Worm (Caenorhabditis elegans) whole organism, L2 larva: ENCODE measurements around the gene mcp-1.
A peak's percentile ranks its signal among the peaks of the same experiment; 100 is the strongest.

Source experiments
- C34F6.9 ChIP-seq: fragments of 150-350 bp; optimal IDR thresholded peaks from 2 replicates; lab custom pipeline; 2014; ENCODE audit warnings: missing biosample characterization, missing genetic modification characterization
- F13H6.1 ChIP-seq: sonication (generic microtip); optimal IDR thresholded peaks from 2 replicates; lab custom pipeline; 2016; ENCODE audit warnings: missing genetic modification characterization, missing compliant biosample characterization
- R02D3.7 ChIP-seq: fragments of 150-350 bp; optimal IDR thresholded peaks from 2 replicates; lab custom pipeline; 2014; ENCODE audit warnings: missing biosample characterization, missing genetic modification characterization
- alr-1 ChIP-seq: fragments of 150-350 bp; optimal IDR thresholded peaks from 2 replicates; lab custom pipeline; 2014; ENCODE audit warnings: missing biosample characterization, missing genetic modification characterization
- aly-2 ChIP-seq: fragments of 150-350 bp; optimal IDR thresholded peaks from 2 replicates; lab custom pipeline; 2014; ENCODE audit warnings: missing biosample characterization, missing genetic modification characterization
- ama-1 ChIP-seq: fragments of 150-350 bp; optimal IDR thresholded peaks from 2 replicates; lab custom pipeline; 2018; ENCODE audit warnings: inconsistent platforms
- ceh-16 ChIP-seq: fragments of 150-350 bp; optimal IDR thresholded peaks from 2 replicates; lab custom pipeline; 2014; ENCODE audit warnings: missing biosample characterization, missing genetic modification characterization
- ceh-82 ChIP-seq: fragments of 150-350 bp; optimal IDR thresholded peaks from 2 replicates; lab custom pipeline; 2014; ENCODE audit warnings: missing biosample characterization, missing genetic modification characterization
- crh-2 ChIP-seq: sonication (generic microtip); optimal IDR thresholded peaks from 2 replicates; lab custom pipeline; 2017; ENCODE audit warnings: missing biosample characterization, missing genetic modification characterization
- dmd-4 ChIP-seq: sonication (generic microtip); optimal IDR thresholded peaks from 2 replicates; lab custom pipeline; 2017; ENCODE audit warnings: missing biosample characterization, missing genetic modification characterization
- egl-27 ChIP-seq: sonication (generic microtip); optimal IDR thresholded peaks from 3 replicates; lab custom pipeline; 2017; ENCODE audit warnings: missing biosample characterization, missing genetic modification reagents, missing genetic modification characterization
- elt-1 ChIP-seq: fragments of 150-350 bp; optimal IDR thresholded peaks from 2 replicates; lab custom pipeline; 2014; ENCODE audit warnings: missing biosample characterization, missing genetic modification characterization
- fos-1 ChIP-seq: fragments of 150-350 bp; optimal IDR thresholded peaks from 2 replicates; lab custom pipeline; 2014; ENCODE audit warnings: missing biosample characterization, missing genetic modification characterization
- gmeb-1 ChIP-seq: fragments of 150-350 bp; optimal IDR thresholded peaks from 2 replicates; lab custom pipeline; 2014; ENCODE audit warnings: missing biosample characterization, missing genetic modification characterization
- lin-39 ChIP-seq: fragments of 150-350 bp; optimal IDR thresholded peaks from 2 replicates; lab custom pipeline; 2014; ENCODE audit warnings: missing biosample characterization, missing genetic modification reagents, missing genetic modification characterization
- lsy-2 ChIP-seq, 2 experiments: fragments of 150-350 bp in 1 of 2; sonication (generic microtip) in 1 of 2; optimal IDR thresholded peaks; 2 replicates each; lab custom pipeline; 2014 to 2017; ENCODE audit warnings: missing biosample characterization in 2 of 2, missing genetic modification characterization in 2 of 2
- mab-5 ChIP-seq: fragments of 150-350 bp; optimal IDR thresholded peaks from 2 replicates; lab custom pipeline; 2014; ENCODE audit warnings: missing biosample characterization, missing genetic modification characterization
- mbf-1 ChIP-seq: sonication (generic microtip); optimal IDR thresholded peaks from 2 replicates; lab custom pipeline; 2017; ENCODE audit warnings: missing biosample characterization, missing genetic modification characterization
- mdl-1 ChIP-seq, 2 experiments: fragments of 150-350 bp in 1 of 2; sonication (generic microtip) in 1 of 2; optimal IDR thresholded peaks; 2 replicates each; lab custom pipeline; 2017; ENCODE audit warnings: missing biosample characterization in 2 of 2, missing genetic modification characterization in 2 of 2
- nhr-10 ChIP-seq: sonication (generic microtip); optimal IDR thresholded peaks from 2 replicates; lab custom pipeline; 2017; ENCODE audit warnings: missing biosample characterization, missing genetic modification characterization
- nhr-11 ChIP-seq: fragments of 150-350 bp; optimal IDR thresholded peaks from 2 replicates; lab custom pipeline; 2014; ENCODE audit warnings: missing biosample characterization, missing genetic modification characterization
- nhr-129 ChIP-seq: fragments of 150-350 bp; optimal IDR thresholded peaks from 2 replicates; lab custom pipeline; 2014; ENCODE audit warnings: missing biosample characterization, missing genetic modification characterization
- nhr-23 ChIP-seq: fragments of 150-350 bp; optimal IDR thresholded peaks from 2 replicates; lab custom pipeline; 2014; ENCODE audit warnings: missing biosample characterization, missing genetic modification reagents, missing genetic modification characterization
- nhr-237 ChIP-seq: fragments of 150-350 bp; optimal IDR thresholded peaks from 2 replicates; lab custom pipeline; 2014; ENCODE audit warnings: missing biosample characterization, missing genetic modification characterization
- nhr-25 ChIP-seq: fragments of 150-350 bp; sonication (generic microtip); optimal IDR thresholded peaks from 3 replicates; lab custom pipeline; 2014; ENCODE audit warnings: missing biosample characterization, missing genetic modification characterization
- nhr-6 ChIP-seq: fragments of 150-350 bp; optimal IDR thresholded peaks from 2 replicates; lab custom pipeline; 2014; ENCODE audit warnings: missing biosample characterization, missing genetic modification characterization
- nhr-77 ChIP-seq: fragments of 150-350 bp; optimal IDR thresholded peaks from 2 replicates; lab custom pipeline; 2014; ENCODE audit warnings: missing biosample characterization, missing genetic modification characterization
- sem-4 ChIP-seq: fragments of 150-350 bp; optimal IDR thresholded peaks from 2 replicates; lab custom pipeline; 2014; ENCODE audit warnings: missing biosample characterization, missing genetic modification reagents, missing genetic modification characterization
- skn-1 ChIP-seq: sonication (generic microtip); optimal IDR thresholded peaks from 2 replicates; lab custom pipeline; 2017; ENCODE audit warnings: missing biosample characterization, missing genetic modification characterization
- sma-3 ChIP-seq: sonication (generic microtip); optimal IDR thresholded peaks from 2 replicates; lab custom pipeline; 2016; ENCODE audit warnings: missing genetic modification reagents, missing genetic modification characterization, missing compliant biosample characterization
- sma-9 ChIP-seq, 2 experiments: fragments of 150-350 bp in 1 of 2; sonication (generic microtip) in 1 of 2; optimal IDR thresholded peaks; 2 replicates each; lab custom pipeline; 2014 to 2016; ENCODE audit warnings: missing genetic modification characterization in 2 of 2, mild to moderate bottlenecking in 1 of 2, missing biosample characterization in 1 of 2, missing compliant biosample characterization in 1 of 2, missing genetic modification reagents in 1 of 2, moderate library complexity in 1 of 2
- unc-39 ChIP-seq: fragments of 150-350 bp; optimal IDR thresholded peaks from 2 replicates; lab custom pipeline; 2014; ENCODE audit warnings: missing biosample characterization, missing genetic modification characterization
- unc-55 ChIP-seq: fragments of 150-350 bp; sonication (generic microtip); optimal IDR thresholded peaks from 3 replicates; lab custom pipeline; 2014; ENCODE audit warnings: missing biosample characterization, missing genetic modification reagents, missing genetic modification characterization
- unc-62 ChIP-seq: fragments of 150-350 bp; optimal IDR thresholded peaks from 2 replicates; lab custom pipeline; 2014; ENCODE audit warnings: missing biosample characterization, missing genetic modification reagents, missing genetic modification characterization
- zag-1 ChIP-seq: fragments of 150-350 bp; optimal IDR thresholded peaks from 2 replicates; lab custom pipeline; 2014; ENCODE audit warnings: missing biosample characterization, missing genetic modification characterization
- ztf-1 ChIP-seq: fragments of 200-800 bp; sonication (Bioruptor generic); conservative IDR thresholded peaks from 2 replicates; pipeline ENCODE4 v1.3.6; 2022; ENCODE audit warnings: missing genetic modification characterization, missing compliant biosample characterization
- ztf-11 ChIP-seq: sonication (generic microtip); optimal IDR thresholded peaks from 2 replicates; lab custom pipeline; 2017; ENCODE audit warnings: missing biosample characterization, missing genetic modification characterization
- ztf-4 ChIP-seq: fragments of 150-350 bp; optimal IDR thresholded peaks from 2 replicates; lab custom pipeline; 2014; ENCODE audit warnings: missing biosample characterization, missing genetic modification characterization

Gene mcp-1

ce11 chrV:5951133-5951532 lies 10.5 kb upstream of the mcp-1 start, which contains the start of gene M03F8.1:
M03F8.1 (plus strand) TSS chrV:5951433.
- TF ChIP-seq skn-1, result no peak
- no peak for TF ChIP-seq ceh-16 (tag; lab: Kevin White, UChicago)
- TF ChIP-seq alr-1 (tag; lab: Kevin White, UChicago), result no peak
- no peak for TF ChIP-seq nhr-237 (tag; lab: Kevin White, UChicago)
- no peak for TF ChIP-seq sem-4 (tag; lab: Kevin White, UChicago)
- TF ChIP-seq R02D3.7 (tag; lab: Kevin White, UChicago), result no peak
- no peak for TF ChIP-seq nhr-6
- TF ChIP-seq nhr-77 (tag; lab: Kevin White, UChicago), result no peak

- no peak for TF ChIP-seq mab-5 (tag; lab: Kevin White, UChicago)
- TF ChIP-seq lsy-2 (tag; optimal IDR thresholded peaks at IDR 0.05; lab: Kevin White, UChicago), result no peak
- no peak for TF ChIP-seq ztf-4
- TF ChIP-seq zag-1 (tag; lab: Kevin White, UChicago), result no peak
- TF ChIP-seq ztf-11, result no peak
- no peak for TF ChIP-seq ama-1
- TF ChIP-seq gmeb-1 (tag; lab: Kevin White, UChicago), result no peak
- TF ChIP-seq lin-39 (tag; lab: Kevin White, UChicago), result no peak
These were observed 8.5 kb upstream of the mcp-1 start for ce11 chrV:5953086-5953485.

- TF ChIP-seq mbf-1 (tag; lab: Kevin White, UChicago), result no peak
- TF ChIP-seq nhr-237 (tag; lab: Kevin White, UChicago), result no peak
- TF ChIP-seq ztf-1 (GFP tag; lab: Robert Waterston, UW), result no peak
- no peak for TF ChIP-seq unc-55 (GFP tag; lab: Kevin White, UChicago)
These were observed 6.9 kb upstream of the mcp-1 start, which contains the start of gene M03F8.6 for ce11 chrV:5954747-5955146. M03F8.6 (minus strand) TSS chrV:5954847.

ce11 chrV:5955627-5956026 lies 6.0 kb upstream of the mcp-1 start:
- TF ChIP-seq F13H6.1 (tag; lab: Kevin White, UChicago), result no peak
- TF ChIP-seq nhr-25 (tag; lab: Kevin White, UChicago), result no peak
- TF ChIP-seq nhr-11, result no peak
- TF ChIP-seq nhr-23 (tag; lab: Kevin White, UChicago), result no peak
- no peak for TF ChIP-seq dmd-4
- no peak for TF ChIP-seq fos-1
- no peak for TF ChIP-seq elt-1 (tag; lab: Kevin White, UChicago)
- no peak for TF ChIP-seq mab-5 (tag; lab: Kevin White, UChicago)
- TF ChIP-seq egl-27 (tag; lab: Kevin White, UChicago), result no peak
- no peak for TF ChIP-seq ama-1
- TF ChIP-seq sem-4 (tag; lab: Kevin White, UChicago), result no peak
- no peak for TF ChIP-seq alr-1 (tag; lab: Kevin White, UChicago)
- no peak for TF ChIP-seq crh-2

ce11 chrV:5963092-5963491 lies 1.5 kb downstream of the mcp-1 start:
- TF ChIP-seq aly-2 (tag; lab: Kevin White, UChicago), result no peak
- TF ChIP-seq sem-4 (tag; lab: Kevin White, UChicago), result no peak
- TF ChIP-seq unc-39 (tag; lab: Kevin White, UChicago), result no peak
- TF ChIP-seq mbf-1 (tag; lab: Kevin White, UChicago), result no peak
- no peak for TF ChIP-seq R02D3.7 (tag; lab: Kevin White, UChicago)
- TF ChIP-seq nhr-25 (tag; lab: Kevin White, UChicago), result no peak
- no peak for TF ChIP-seq nhr-23 (tag; lab: Kevin White, UChicago)
- TF ChIP-seq unc-55 (GFP tag; lab: Kevin White, UChicago), result no peak
- TF ChIP-seq unc-62, result no peak
- TF ChIP-seq, all 48 proteins: peak for 0

ce11 chrV:5963696-5964095 lies 2.1 kb downstream of the mcp-1 start, which contains the start of gene pcm-1:
pcm-1 (minus strand) TSS chrV:5963882.
- TF ChIP-seq crh-2 (peak; percentile 44), zag-1 (tag; lab: Kevin White, UChicago) (no peak), lsy-2 (tag; optimal IDR thresholded peaks at IDR 0.05; lab: Kevin White, UChicago) (peak in 1 of 2 experiments; percentile 58), ama-1 (peak; percentile 69), F13H6.1 (tag; lab: Kevin White, UChicago) (peak; percentile 66), gmeb-1 (tag; lab: Kevin White, UChicago) (peak; percentile 31), nhr-129 (tag; lab: Kevin White, UChicago) (peak; percentile 59), mdl-1 (tag; optimal IDR thresholded peaks at IDR 0.05; lab: Kevin White, UChicago) (no peak), ceh-82 (tag; lab: Kevin White, UChicago) (no peak), unc-55 (GFP tag; lab: Kevin White, UChicago) (peak; percentile 58), sma-9 (GFP tag; optimal IDR thresholded peaks at IDR 0.05; lab: Kevin White, UChicago) (peak; percentile 20), sma-9 (tag; optimal IDR thresholded peaks at IDR 0.05; lab: Kevin White, UChicago) (no peak), C34F6.9 (tag; lab: Kevin White, UChicago) (peak; percentile 68), sma-3 (GFP tag; lab: Kevin White, UChicago) (no peak), nhr-10 (tag; lab: Kevin White, UChicago) (no peak)
